Worm (Caenorhabditis elegans): ENCODE results near the gene C15C8.6.

- TF ChIP-seq nhr-28 (tag; optimal IDR thresholded peaks at IDR 0.05) (no peak), lin-15B (tag; optimal IDR thresholded peaks at IDR 0.05) (no peak), R02D3.7 (tag; optimal IDR thresholded peaks at IDR 0.05) (no peak), aha-1 (tag) (no peak)
These were observed 8.3 kb upstream of the C15C8.6 start, which contains the start of gene papl-1 for ce11 chrV:12759660-12760059.
